Worm (Caenorhabditis elegans) whole organism, young adult: ENCODE measurements around the gene F35E12.10.

Source experiments
- C06A6.2 ChIP-seq: fragments of 200-800 bp; sonication (Bioruptor generic); conservative IDR thresholded peaks from 2 replicates; pipeline ENCODE4 v1.3.6; 2022; ENCODE audit warnings: missing genetic modification characterization, missing compliant biosample characterization
- F23B12.7 ChIP-seq: sonication (generic microtip); optimal IDR thresholded peaks from 2 replicates; lab custom pipeline; 2017; ENCODE audit warnings: missing genetic modification characterization, mild to moderate bottlenecking, missing compliant biosample characterization, antibody characterized with exemption, moderate library complexity; ENCODE audit not compliant: insufficient read depth
- F37B4.10 ChIP-seq: fragments of 200-800 bp; sonication (Bioruptor generic); IDR thresholded peaks from 2 replicates; pipeline ENCODE4 v1.3.6; 2022; ENCODE audit warnings: missing genetic modification characterization, missing compliant biosample characterization
- F49E8.2 ChIP-seq: sonication (generic microtip); optimal IDR thresholded peaks from 3 replicates; lab custom pipeline; 2017; ENCODE audit warnings: missing genetic modification characterization, mild to moderate bottlenecking, missing compliant biosample characterization, antibody characterized with exemption, moderate library complexity; ENCODE audit not compliant: insufficient read depth
- F57A8.1 ChIP-seq: fragments of 200-800 bp; sonication (Bioruptor generic); optimal IDR thresholded peaks from 2 replicates; lab custom pipeline; 2018; ENCODE audit warnings: mild to moderate bottlenecking, missing genetic modification characterization, moderate library complexity, missing compliant biosample characterization
- T07F8.4 ChIP-seq: sonication (generic microtip); optimal IDR thresholded peaks from 2 replicates; lab custom pipeline; 2016; ENCODE audit warnings: mild to moderate bottlenecking, missing genetic modification characterization, moderate library complexity, missing compliant biosample characterization
- Y56A3A.18 ChIP-seq: fragments of 200-800 bp; sonication (Bioruptor generic); IDR thresholded peaks from 2 replicates; pipeline ENCODE4 v1.3.6; 2022; ENCODE audit warnings: missing genetic modification reagents, missing genetic modification characterization, missing compliant biosample characterization
- Y67H2A.10 ChIP-seq: fragments of 200-800 bp; sonication (Bioruptor generic); conservative IDR thresholded peaks from 2 replicates; pipeline ENCODE4 v1.3.6; 2022; ENCODE audit warnings: missing genetic modification reagents, missing genetic modification characterization, missing compliant biosample characterization
- Y95B8A.8 ChIP-seq: fragments of 200-800 bp; sonication (Bioruptor generic); IDR thresholded peaks from 2 replicates; pipeline ENCODE4 v1.3.6; 2022; ENCODE audit warnings: missing genetic modification reagents, missing genetic modification characterization, missing compliant biosample characterization
- athp-1 ChIP-seq: sonication (generic microtip); optimal IDR thresholded peaks from 2 replicates; lab custom pipeline; 2017; ENCODE audit warnings: mild to moderate bottlenecking, missing genetic modification characterization, missing compliant biosample characterization
- attf-6 ChIP-seq: fragments of 200-800 bp; sonication (Bioruptor generic); IDR thresholded peaks from 2 replicates; pipeline ENCODE4 v1.3.6; 2022; ENCODE audit warnings: missing genetic modification reagents, missing genetic modification characterization, missing compliant biosample characterization
- bed-1 ChIP-seq: fragments of 200-800 bp; sonication (Bioruptor generic); IDR thresholded peaks from 2 replicates; pipeline ENCODE4 v1.3.6; 2022; ENCODE audit warnings: missing genetic modification reagents, missing genetic modification characterization, missing compliant biosample characterization
- ccch-3 ChIP-seq: fragments of 200-800 bp; sonication (Bioruptor generic); optimal IDR thresholded peaks from 2 replicates; lab custom pipeline; 2018; ENCODE audit warnings: mild to moderate bottlenecking, missing genetic modification characterization, missing compliant biosample characterization
- cebp-2 ChIP-seq: fragments of 200-800 bp; sonication (Bioruptor generic); IDR thresholded peaks from 2 replicates; pipeline ENCODE4 v1.3.6; 2022; ENCODE audit warnings: missing genetic modification characterization, missing compliant biosample characterization
- ceh-58 ChIP-seq: fragments of 200-800 bp; sonication (Bioruptor generic); IDR thresholded peaks from 2 replicates; pipeline ENCODE4 v1.3.6; 2022; ENCODE audit warnings: missing genetic modification characterization, missing compliant biosample characterization
- ceh-79 ChIP-seq: sonication (generic microtip); optimal IDR thresholded peaks from 2 replicates; lab custom pipeline; 2017; ENCODE audit warnings: mild to moderate bottlenecking, missing genetic modification characterization, missing compliant biosample characterization
- ceh-91 ChIP-seq: fragments of 200-800 bp; sonication (Bioruptor generic); IDR thresholded peaks from 2 replicates; pipeline ENCODE4 v1.3.6; 2022; ENCODE audit warnings: missing genetic modification reagents, missing genetic modification characterization, missing compliant biosample characterization
- chd-7 ChIP-seq: sonication (generic microtip); optimal IDR thresholded peaks from 2 replicates; lab custom pipeline; 2016; ENCODE audit warnings: mild to moderate bottlenecking, missing genetic modification characterization, moderate library complexity, missing compliant biosample characterization
- dox-1 ChIP-seq: fragments of 200-800 bp; sonication (Bioruptor generic); IDR thresholded peaks from 2 replicates; pipeline ENCODE4 v1.3.6; 2022; ENCODE audit warnings: missing genetic modification reagents, missing genetic modification characterization, missing compliant biosample characterization
- efl-1 ChIP-seq: fragments of 150-350 bp; optimal IDR thresholded peaks from 2 replicates; lab custom pipeline; 2014; ENCODE audit warnings: missing biosample characterization, missing genetic modification reagents, missing genetic modification characterization
- egl-44 ChIP-seq: fragments of 200-800 bp; sonication (Bioruptor generic); IDR thresholded peaks from 2 replicates; pipeline ENCODE4 v1.3.6; 2022; ENCODE audit warnings: missing genetic modification reagents, missing genetic modification characterization, missing compliant biosample characterization
- gei-17 ChIP-seq: fragments of 200-800 bp; sonication (Bioruptor generic); optimal IDR thresholded peaks from 2 replicates; lab custom pipeline; 2018; ENCODE audit warnings: mild to moderate bottlenecking, missing genetic modification characterization, missing compliant biosample characterization
- him-1 ChIP-seq: sonication (generic microtip); optimal IDR thresholded peaks from 2 replicates; lab custom pipeline; 2016; ENCODE audit warnings: missing genotype, missing genetic modification reagents, missing genetic modification characterization, missing compliant biosample characterization
- hsf-1 ChIP-seq: fragments of 200-800 bp; sonication (Bioruptor generic); IDR thresholded peaks from 2 replicates; pipeline ENCODE4 v1.3.6; 2022; ENCODE audit warnings: missing genetic modification reagents, missing genetic modification characterization, missing compliant biosample characterization
- lag-1 ChIP-seq: fragments of 200-800 bp; sonication (Bioruptor generic); IDR thresholded peaks from 2 replicates; pipeline ENCODE4 v1.3.6; 2022; ENCODE audit warnings: missing genetic modification reagents, missing genetic modification characterization, missing compliant biosample characterization
- let-526 ChIP-seq: fragments of 200-800 bp; sonication (Bioruptor generic); IDR thresholded peaks from 2 replicates; pipeline ENCODE4 v1.3.6; 2022; ENCODE audit warnings: missing genetic modification reagents, missing genetic modification characterization, missing compliant biosample characterization
- lin-35 ChIP-seq, 3 experiments: fragments of 150-350 bp in 2 of 3; sonication (generic microtip) in 1 of 3; optimal IDR thresholded peaks; 2 replicates each; lab custom pipeline; 2014 to 2018; ENCODE audit warnings: missing biosample characterization in 3 of 3, missing genetic modification characterization in 3 of 3, missing genetic modification reagents in 3 of 3
- lsl-1 ChIP-seq: fragments of 200-800 bp; sonication (Bioruptor generic); optimal IDR thresholded peaks from 2 replicates; lab custom pipeline; 2018; ENCODE audit warnings: mild to moderate bottlenecking, missing genetic modification characterization, moderate library complexity, missing compliant biosample characterization
- nfya-1 ChIP-seq: sonication (generic microtip); optimal IDR thresholded peaks from 2 replicates; lab custom pipeline; 2017; ENCODE audit warnings: antibody characterized with exemption, missing compliant biosample characterization, missing genetic modification characterization, borderline replicate concordance; ENCODE audit not compliant: insufficient read depth
- nhr-80 ChIP-seq: sonication (generic microtip); optimal IDR thresholded peaks from 2 replicates; lab custom pipeline; 2016; ENCODE audit warnings: missing genetic modification characterization, missing compliant biosample characterization
- pha-4 ChIP-seq: fragments of 150-350 bp; sonication (generic microtip); optimal IDR thresholded peaks from 2 replicates; lab custom pipeline; 2014; ENCODE audit warnings: missing biosample characterization, missing genetic modification reagents, missing genetic modification characterization
- rpc-1 ChIP-seq, 2 experiments: fragments of 150-350 bp in 1 of 2; sonication (generic microtip) in 1 of 2; optimal IDR thresholded peaks; 2 replicates each; lab custom pipeline; 2014 to 2018; ENCODE audit warnings: missing biosample characterization in 1 of 2, missing genetic modification characterization in 1 of 2, missing genetic modification reagents in 1 of 2, missing genotype in 1 of 2
- snpc-3.4 ChIP-seq: sonication (generic microtip); optimal IDR thresholded peaks from 2 replicates; lab custom pipeline; 2017; ENCODE audit warnings: missing genetic modification characterization, mild to moderate bottlenecking, missing compliant biosample characterization, antibody characterized with exemption, moderate library complexity, missing genotype, missing genetic modification reagents
- somi-1 ChIP-seq: fragments of 200-800 bp; sonication (Bioruptor generic); optimal IDR thresholded peaks from 2 replicates; lab custom pipeline; 2018; ENCODE audit warnings: mild to moderate bottlenecking, missing genetic modification characterization, missing compliant biosample characterization
- tbp1 ChIP-seq: fragments of 200-800 bp; sonication (Bioruptor generic); optimal IDR thresholded peaks from 2 replicates; lab custom pipeline; 2018; ENCODE audit warnings: mild to moderate bottlenecking, missing genetic modification characterization, missing compliant biosample characterization
- unc-130 ChIP-seq: sonication (generic microtip); optimal IDR thresholded peaks from 2 replicates; lab custom pipeline; 2016; ENCODE audit warnings: missing genetic modification reagents, missing genetic modification characterization, missing compliant biosample characterization
- unc-62 ChIP-seq: fragments of 150-350 bp; optimal IDR thresholded peaks from 2 replicates; lab custom pipeline; 2014; ENCODE audit warnings: missing biosample characterization, missing genetic modification reagents, missing genetic modification characterization
- ztf-18 ChIP-seq: sonication (generic microtip); optimal IDR thresholded peaks from 2 replicates; lab custom pipeline; 2016; ENCODE audit warnings: missing genotype, mild to moderate bottlenecking, missing genetic modification characterization, missing compliant biosample characterization

F35E12.10 gene

DNA sequence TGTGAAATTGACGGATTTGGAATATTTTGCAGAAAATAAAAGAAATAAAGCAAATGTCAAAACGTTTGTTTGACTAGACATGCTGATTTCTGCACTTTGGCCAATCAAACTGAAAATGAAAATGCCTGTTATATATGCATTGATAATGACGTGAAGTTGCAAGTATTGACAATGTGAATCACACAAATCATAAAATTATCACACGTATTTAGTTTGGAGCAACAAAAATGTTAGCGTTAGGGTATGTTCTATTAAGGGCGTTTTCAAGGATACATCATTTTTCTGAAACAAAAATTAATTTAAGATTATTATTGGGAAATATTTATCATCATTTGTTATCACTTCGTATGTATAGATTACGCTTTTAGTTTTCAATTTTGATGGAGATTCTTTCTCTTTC is 3.3 kb upstream of the F35E12.10 start, which contains the start of gene cld-9:
Gene cld-9 (minus strand): TSS at position 81 of the 400 bp plus-strand sequence.
- no peak for TF ChIP-seq efl-1 (GFP tag; lab: Kevin White, UChicago)
- no peak for TF ChIP-seq F37B4.10 (GFP tag; lab: Robert Waterston, UW)
- TF ChIP-seq nhr-80 = peak; percentile 52

DNA sequence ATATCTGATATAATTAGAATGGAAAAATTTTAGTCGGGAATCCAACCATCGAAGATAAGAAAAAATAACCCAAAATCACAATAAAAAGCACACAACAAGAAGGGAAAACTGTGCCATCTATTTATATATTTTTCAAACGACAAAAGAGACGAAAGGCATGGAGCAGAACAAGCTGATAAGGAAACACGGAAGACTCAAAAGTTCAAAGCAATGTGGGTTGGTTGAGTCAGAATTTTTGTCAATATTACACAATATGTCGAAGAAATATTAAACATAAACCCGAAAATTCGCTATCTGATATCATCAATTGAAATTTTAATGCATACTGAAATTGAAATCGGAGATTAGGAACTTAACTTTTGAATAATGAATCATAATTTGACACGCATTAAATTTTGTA is 3.7 kb downstream of the F35E12.10 start, which contains the start of gene F35E12.9:
Gene F35E12.9 (minus strand): TSS at position 227 of the 400 bp plus-strand sequence.
- TF ChIP-seq nhr-80 (peak; percentile 84), lag-1 (GFP tag; lab: Robert Waterston, UW) (no peak)

DNA sequence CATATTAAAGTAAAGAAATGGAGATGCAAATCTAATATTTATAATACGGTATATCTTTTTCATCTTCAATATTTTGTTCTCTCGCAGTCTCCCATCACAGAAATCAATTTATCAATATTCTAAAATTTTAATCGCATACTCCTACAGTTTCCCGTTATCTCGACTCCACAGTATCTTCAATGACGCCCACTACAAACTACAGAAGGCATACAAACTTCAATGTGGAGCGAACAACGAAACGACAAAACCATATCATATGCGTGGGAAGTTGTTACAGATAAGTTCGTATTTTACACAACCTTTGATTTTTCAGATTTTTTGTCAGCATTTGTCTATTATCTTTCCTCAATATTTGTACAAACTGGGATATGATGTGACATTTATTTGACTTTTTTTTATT is 8.7 kb downstream of the F35E12.10 start:
- TF ChIP-seq ccch-3 (GFP tag; lab: Kevin White, UChicago) = no peak
- TF ChIP-seq nhr-80 = peak; percentile 49
- TF ChIP-seq, all 124 proteins: peak for 1

DNA sequence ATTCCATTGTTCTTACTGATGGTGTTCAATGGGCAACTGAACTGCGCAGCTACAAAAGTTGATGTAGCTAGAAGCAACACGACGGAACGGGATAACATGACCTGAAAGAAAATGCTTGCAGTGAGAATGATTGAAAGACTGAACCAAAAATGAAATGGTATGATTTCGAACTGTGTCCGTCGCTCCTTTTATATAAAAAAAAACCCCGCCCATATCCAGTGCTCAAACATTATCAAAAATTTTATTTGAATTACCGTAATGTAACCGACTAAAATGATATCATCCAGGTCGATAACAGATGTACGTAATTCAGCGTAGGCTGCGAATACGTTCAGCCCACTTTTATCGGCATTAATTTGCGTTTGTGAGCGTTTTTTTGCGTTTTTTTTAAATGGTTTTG is 10.2 kb downstream of the F35E12.10 start, which contains the start of gene irg-5:
Gene irg-5 (minus strand): TSS at position 101 of the 400 bp plus-strand sequence.
- no peak for TF ChIP-seq attf-6 (GFP tag; lab: Robert Waterston, UW)
- no peak for TF ChIP-seq unc-130 (GFP tag; lab: Kevin White, UChicago)
- no peak for TF ChIP-seq unc-62 (GFP tag; lab: Kevin White, UChicago)
- no peak for TF ChIP-seq ztf-18 (tag; lab: Kevin White, UChicago)
- no peak for TF ChIP-seq Y67H2A.10
- TF ChIP-seq chd-7 (tag; lab: Kevin White, UChicago) = no peak
- TF ChIP-seq let-526 = no peak
- no peak for TF ChIP-seq ceh-91 (GFP tag; lab: Robert Waterston, UW)
- TF ChIP-seq dox-1 (GFP tag; lab: Robert Waterston, UW) = no peak
- TF ChIP-seq tbp1 = no peak
- no peak for TF ChIP-seq F57A8.1
- TF ChIP-seq F23B12.7 (tag; lab: Kevin White, UChicago) = no peak
- TF ChIP-seq T07F8.4 = no peak
- TF ChIP-seq cebp-2 (GFP tag; lab: Robert Waterston, UW) = no peak
- no peak for TF ChIP-seq pha-4 (tag; lab: Kevin White, UChicago)
- no peak for TF ChIP-seq ceh-58 (GFP tag; lab: Robert Waterston, UW)
- no peak for TF ChIP-seq Y95B8A.8 (GFP tag; lab: Robert Waterston, UW)

- TF ChIP-seq lsl-1 (GFP tag; lab: Kevin White, UChicago) (no peak), nhr-80 (peak; percentile 20)
These were observed 12.4 kb downstream of the F35E12.10 start, which contains the start of gene F35E12.6 for ce11 chrV:13736147-13736546. F35E12.6 (minus strand) TSS chrV:13736247.

DNA sequence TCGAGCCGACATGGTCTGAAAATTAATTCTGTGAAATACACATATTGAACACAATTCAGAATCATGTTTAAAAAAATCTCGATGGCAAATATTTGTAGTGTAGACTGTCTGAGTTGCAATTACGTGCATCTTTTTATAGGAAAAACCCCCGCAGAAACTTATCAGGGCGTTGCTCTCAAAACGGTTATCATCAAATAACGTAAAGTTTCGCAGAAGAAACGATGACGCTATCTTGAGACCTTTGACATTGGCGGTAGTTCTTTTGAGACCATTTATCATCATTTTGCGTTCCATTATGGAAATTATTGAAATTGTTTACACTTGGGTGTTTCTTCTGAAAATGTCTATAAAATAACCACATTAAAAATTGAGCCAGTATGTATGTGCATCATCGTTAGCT is 17.8 kb downstream of the F35E12.10 start, which contains the start of gene dct-17:
Gene dct-17 (minus strand): TSS at position 23 of the 400 bp plus-strand sequence.
- TF ChIP-seq gei-17 (GFP tag; lab: Kevin White, UChicago) (no peak), nhr-80 (peak; percentile 55)

DNA sequence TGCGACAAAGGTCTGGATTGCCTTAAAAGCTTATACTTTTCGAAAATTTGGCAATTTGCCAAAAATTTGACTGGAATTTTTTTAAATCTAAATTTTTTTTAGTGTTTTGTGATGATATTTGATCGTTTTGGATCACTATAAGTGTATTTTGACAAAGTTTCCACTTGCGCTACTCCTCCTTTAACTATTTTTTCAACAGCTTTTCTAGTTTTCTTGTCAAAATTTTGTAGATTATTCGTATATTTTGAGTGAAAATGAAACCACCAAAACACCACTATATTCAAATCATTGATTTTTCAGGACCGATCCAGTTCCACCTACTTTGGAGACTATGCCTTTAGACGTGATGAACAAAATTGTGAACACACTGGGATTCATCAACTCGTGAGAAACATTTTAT is 23.0 kb downstream of the F35E12.10 start, which contains the start of gene fbxa-181:
Gene fbxa-181 (plus strand): TSS at position 301 of the 400 bp plus-strand sequence.
- TF ChIP-seq F49E8.2 (tag; lab: Kevin White, UChicago) (no peak), egl-44 (GFP tag; lab: Robert Waterston, UW) (no peak), snpc-3.4 (no peak), lin-35 (GFP tag; optimal IDR thresholded peaks at IDR 0.05; lab: Kevin White, UChicago) (no peak), rpc-1 (optimal IDR thresholded peaks at IDR 0.05; lab: Kevin White, UChicago) (no peak), rpc-1 (tag; optimal IDR thresholded peaks at IDR 0.05; lab: Kevin White, UChicago) (no peak), C06A6.2 (GFP tag; lab: Robert Waterston, UW) (no peak), bed-1 (no peak), nfya-1 (tag; lab: Kevin White, UChicago) (no peak), athp-1 (tag; lab: Kevin White, UChicago) (no peak), somi-1 (GFP tag; lab: Kevin White, UChicago) (no peak), hsf-1 (GFP tag; lab: Robert Waterston, UW) (no peak), ceh-79 (tag; lab: Kevin White, UChicago) (no peak), Y56A3A.18 (GFP tag; lab: Robert Waterston, UW) (no peak), him-1 (tag; lab: Kevin White, UChicago) (no peak), let-526 (no peak)
